Worm (Caenorhabditis elegans) whole organism, late embryonic: ENCODE data around the gene dmsr-13.

Experiments used
- ama-1 ChIP-seq: fragments of 150-350 bp; optimal IDR thresholded peaks from 2 replicates; lab custom pipeline; 2014
- dve-1 ChIP-seq: sonication (generic microtip); optimal IDR thresholded peaks from 2 replicates; lab custom pipeline; 2017; ENCODE audit warnings: antibody characterized with exemption, mild to moderate bottlenecking, missing genetic modification characterization, missing compliant biosample characterization
- mec-3 ChIP-seq: sonication (generic microtip); optimal IDR thresholded peaks from 2 replicates; lab custom pipeline; 2016; ENCODE audit warnings: borderline replicate concordance, missing genetic modification characterization, missing compliant biosample characterization
- pha-4 ChIP-seq: fragments of 150-350 bp; optimal IDR thresholded peaks from 2 replicates; lab custom pipeline; 2018; ENCODE audit warnings: missing biosample characterization, missing genetic modification reagents, missing genetic modification characterization
- pqm-1 ChIP-seq: sonication (generic microtip); optimal IDR thresholded peaks from 2 replicates; lab custom pipeline; 2016; ENCODE audit warnings: missing genetic modification characterization, missing compliant biosample characterization
- unc-55 ChIP-seq: sonication (generic microtip); optimal IDR thresholded peaks from 2 replicates; lab custom pipeline; 2017; ENCODE audit warnings: missing biosample characterization, missing genetic modification reagents, missing genetic modification characterization

- TF ChIP-seq ama-1 (no peak), mec-3 (tag; lab: Kevin White, UChicago) (no peak), pqm-1 (tag; lab: Kevin White, UChicago) (no peak), unc-55 (GFP tag; lab: Kevin White, UChicago) (no peak), dve-1 (tag; lab: Kevin White, UChicago) (no peak), pha-4 (no peak)
These were observed 10.4 kb upstream of the dmsr-13 start for ce11 chrV:6830075-6830474.
